Fruit fly (Drosophila melanogaster) whole organism, prepupa: Measurements from ENCODE around the gene CG42727.

Source experiments
- Blimp-1 ChIP-seq: fragments of 200-800 bp; sonication (Bioruptor generic); optimal IDR thresholded peaks from 3 replicates; lab custom pipeline; 2017; ENCODE audit warnings: missing biosample characterization, missing genetic modification characterization, mild to moderate bottlenecking, moderate library complexity, missing genetic modification reagents
- CG10631 ChIP-seq: fragments of 200-800 bp; sonication (Bioruptor generic); optimal IDR thresholded peaks from 2 replicates; lab custom pipeline; 2016; ENCODE audit warnings: missing biosample characterization, missing genetic modification characterization
- CG10669 ChIP-seq: fragments of 200-800 bp; sonication (Bioruptor generic); optimal IDR thresholded peaks from 3 replicates; lab custom pipeline; 2018; ENCODE audit warnings: missing biosample characterization, mild to moderate bottlenecking, missing genetic modification characterization, moderate library complexity
- CG11762 ChIP-seq: fragments of 200-800 bp; sonication (Bioruptor generic); optimal IDR thresholded peaks from 3 replicates; lab custom pipeline; 2016; ENCODE audit warnings: missing biosample characterization, missing genetic modification characterization; ENCODE audit not compliant: insufficient read depth
- CG11902 ChIP-seq: fragments of 200-800 bp; sonication (Bioruptor generic); optimal IDR thresholded peaks from 3 replicates; lab custom pipeline; 2016; ENCODE audit warnings: missing biosample characterization, missing genetic modification characterization
- CG15336 ChIP-seq: fragments of 200-800 bp; sonication (Bioruptor generic); IDR thresholded peaks from 2 replicates; pipeline ENCODE4 v1.3.6; 2022; ENCODE audit warnings: missing biosample characterization, missing genetic modification characterization
- CG3032 ChIP-seq: fragments of 200-800 bp; optimal IDR thresholded peaks from 2 replicates; lab custom pipeline; 2019; ENCODE audit warnings: missing biosample characterization, mild to moderate bottlenecking, missing genetic modification characterization, moderate library complexity
- CG34406 ChIP-seq: fragments of 200-800 bp; sonication (Bioruptor generic); optimal IDR thresholded peaks from 3 replicates; lab custom pipeline; 2016; ENCODE audit warnings: missing biosample characterization, missing genetic modification characterization
- CG3919 ChIP-seq: fragments of 200-800 bp; sonication (Bioruptor generic); optimal IDR thresholded peaks from 3 replicates; lab custom pipeline; 2016; ENCODE audit warnings: missing biosample characterization, missing genetic modification characterization
- CG4318 ChIP-seq: fragments of 200-800 bp; sonication (Bioruptor generic); optimal IDR thresholded peaks from 3 replicates; lab custom pipeline; 2017; ENCODE audit warnings: missing biosample characterization, mild to moderate bottlenecking, missing genetic modification characterization
- CG6163 ChIP-seq: fragments of 200-800 bp; sonication (Bioruptor generic); IDR thresholded peaks from 3 replicates; pipeline ENCODE4 v1.3.6; 2022; ENCODE audit warnings: missing biosample characterization, missing genetic modification characterization
- CG6276 ChIP-seq: fragments of 200-800 bp; sonication (Bioruptor generic); optimal IDR thresholded peaks from 2 replicates; lab custom pipeline; 2017; ENCODE audit warnings: missing biosample characterization, mild to moderate bottlenecking, missing genetic modification characterization
- CG6792 ChIP-seq: fragments of 200-800 bp; sonication (Bioruptor generic); optimal IDR thresholded peaks from 3 replicates; lab custom pipeline; 2016; ENCODE audit warnings: missing biosample characterization, missing genetic modification characterization
- CG6808 ChIP-seq: fragments of 200-800 bp; sonication (Bioruptor generic); optimal IDR thresholded peaks from 3 replicates; lab custom pipeline; 2017; ENCODE audit warnings: missing biosample characterization, missing genetic modification characterization, mild to moderate bottlenecking, moderate library complexity, missing genetic modification reagents
- CG7368 ChIP-seq: fragments of 200-800 bp; sonication (Bioruptor generic); optimal IDR thresholded peaks from 3 replicates; lab custom pipeline; 2016; ENCODE audit warnings: missing biosample characterization, missing genetic modification characterization
- CG8119 ChIP-seq: fragments of 200-800 bp; sonication (Bioruptor generic); IDR thresholded peaks from 3 replicates; pipeline ENCODE4 v1.3.6; 2022; ENCODE audit warnings: missing biosample characterization, missing genetic modification characterization
- CG8319 ChIP-seq: fragments of 200-800 bp; sonication (Bioruptor generic); optimal IDR thresholded peaks from 3 replicates; lab custom pipeline; 2016; ENCODE audit warnings: missing biosample characterization, missing genetic modification characterization
- Eip75B ChIP-seq: fragments of 200-800 bp; sonication (Bioruptor generic); optimal IDR thresholded peaks from 3 replicates; lab custom pipeline; 2016; ENCODE audit warnings: missing biosample characterization, missing genetic modification characterization
- Eip78C ChIP-seq: fragments of 200-800 bp; sonication (Bioruptor generic); peaks from one replicate; lab custom pipeline; 2016; ENCODE audit warnings: missing biosample characterization, missing genetic modification characterization
- Ets21C ChIP-seq: fragments of 200-800 bp; sonication (Bioruptor generic); optimal IDR thresholded peaks from 3 replicates; lab custom pipeline; 2016; ENCODE audit warnings: missing biosample characterization, missing genetic modification characterization
- Ets96B ChIP-seq: fragments of 200-800 bp; optimal IDR thresholded peaks from 2 replicates; lab custom pipeline; 2019; ENCODE audit warnings: missing biosample characterization, mild to moderate bottlenecking, missing genetic modification characterization, moderate library complexity
- Gug ChIP-seq: fragments of 200-800 bp; sonication (Bioruptor generic); IDR thresholded peaks from 2 replicates; pipeline ENCODE4 v1.3.6; 2022; ENCODE audit warnings: missing biosample characterization, missing genetic modification characterization
- Hr39 ChIP-seq: fragments of 200-800 bp; sonication (Bioruptor generic); optimal IDR thresholded peaks from 2 replicates; lab custom pipeline; 2016; ENCODE audit warnings: missing biosample characterization, missing genetic modification characterization
- Lpt ChIP-seq: fragments of 200-800 bp; sonication (Bioruptor generic); optimal IDR thresholded peaks from 3 replicates; lab custom pipeline; 2016; ENCODE audit warnings: missing biosample characterization, missing genetic modification characterization
- Smox ChIP-seq: fragments of 200-800 bp; sonication (Bioruptor generic); optimal IDR thresholded peaks from 3 replicates; lab custom pipeline; 2016; ENCODE audit warnings: missing biosample characterization, missing genetic modification characterization
- Sox14 ChIP-seq: fragments of 200-800 bp; sonication (Bioruptor generic); optimal IDR thresholded peaks from 3 replicates; lab custom pipeline; 2016; ENCODE audit warnings: missing biosample characterization, missing genetic modification characterization
- Sox15 ChIP-seq: fragments of 200-800 bp; sonication (Bioruptor generic); optimal IDR thresholded peaks from 3 replicates; lab custom pipeline; 2016; ENCODE audit warnings: missing biosample characterization, missing genetic modification characterization
- achi ChIP-seq: fragments of 200-800 bp; sonication (Bioruptor generic); optimal IDR thresholded peaks from 3 replicates; lab custom pipeline; 2016; ENCODE audit warnings: missing biosample characterization, missing genetic modification characterization
- acj6 ChIP-seq: fragments of 200-800 bp; sonication (Bioruptor generic); optimal IDR thresholded peaks from 3 replicates; lab custom pipeline; 2016; ENCODE audit warnings: missing biosample characterization, missing genetic modification characterization
- cyc ChIP-seq: fragments of 200-800 bp; sonication (Bioruptor generic); optimal IDR thresholded peaks from 3 replicates; lab custom pipeline; 2016; ENCODE audit warnings: missing biosample characterization, missing genetic modification characterization
- dsx ChIP-seq: fragments of 200-800 bp; optimal IDR thresholded peaks from 3 replicates; lab custom pipeline; 2019; ENCODE audit warnings: missing biosample characterization, mild to moderate bottlenecking, missing genetic modification characterization, moderate library complexity; ENCODE audit not compliant: poor library complexity, severe bottlenecking
- eg ChIP-seq: fragments of 200-800 bp; sonication (Bioruptor generic); IDR thresholded peaks from 3 replicates; pipeline ENCODE4 v1.3.6; 2022; ENCODE audit warnings: missing biosample characterization, missing genetic modification characterization
- esn ChIP-seq: fragments of 200-800 bp; sonication (Bioruptor generic); optimal IDR thresholded peaks from 2 replicates; lab custom pipeline; 2016; ENCODE audit warnings: missing biosample characterization, mild to moderate bottlenecking, missing genetic modification characterization, moderate library complexity
- fd85E ChIP-seq: fragments of 200-800 bp; sonication (Bioruptor generic); optimal IDR thresholded peaks from 3 replicates; lab custom pipeline; 2016; ENCODE audit warnings: missing biosample characterization, missing genetic modification characterization
- lz ChIP-seq: fragments of 200-800 bp; sonication (Bioruptor generic); optimal IDR thresholded peaks from 3 replicates; lab custom pipeline; 2016; ENCODE audit warnings: missing biosample characterization, missing genetic modification characterization
- net ChIP-seq: fragments of 200-800 bp; sonication (Bioruptor generic); optimal IDR thresholded peaks from 3 replicates; lab custom pipeline; 2016; ENCODE audit warnings: missing biosample characterization, missing genetic modification characterization
- pdm3 ChIP-seq: fragments of 200-800 bp; sonication (Bioruptor generic); optimal IDR thresholded peaks from 3 replicates; lab custom pipeline; 2016; ENCODE audit warnings: missing biosample characterization, missing genetic modification characterization
- salr ChIP-seq, 2 experiments: fragments of 200-800 bp; sonication (Bioruptor generic); optimal IDR thresholded peaks; 3 replicates each; lab custom pipeline; 2016 to 2018; ENCODE audit warnings: missing biosample characterization in 2 of 2, missing genetic modification characterization in 2 of 2, mild to moderate bottlenecking in 1 of 2
- ss ChIP-seq, 2 experiments: fragments of 200-800 bp; sonication (Bioruptor generic); optimal IDR thresholded peaks; 2 replicates in 1 of 2; 3 replicates in 1 of 2; lab custom pipeline; 2017 to 2018; ENCODE audit warnings: mild to moderate bottlenecking in 2 of 2, missing biosample characterization in 2 of 2, missing genetic modification characterization in 2 of 2, moderate library complexity in 1 of 2

Gene CG42727

dm6 chr3R:15342926-15343685 lies 4.7 kb upstream of the CG42727 start, which contains the start of gene Nagk (continued):
- TF ChIP-seq CG10669 (GFP tag; lab: Kevin White, UChicago) (no peak), CG34406 (peak; percentile 64), CG6163 (GFP tag; lab: Robert Waterston, UW) (peak; percentile 22; the same call in 1 of the 3 replicates), CG15336 (GFP tag; lab: Robert Waterston, UW) (no peak; the same call in 1 of the 2 replicates), Sox14 (peak; percentile 83), Eip75B (GFP tag; lab: Kevin White, UChicago) (peak; percentile 72), net (GFP tag; lab: Kevin White, UChicago) (peak; percentile 68), CG6808 (GFP tag; lab: Kevin White, UChicago) (no peak), fd85E (GFP tag; lab: Kevin White, UChicago) (no peak), lz (peak; percentile 81), pdm3 (GFP tag; lab: Kevin White, UChicago) (no peak), CG8319 (GFP tag; lab: Kevin White, UChicago) (peak; percentile 34), Gug (GFP tag; lab: Robert Waterston, UW) (no peak), CG7368 (GFP tag; lab: Kevin White, UChicago) (peak; percentile 50), cyc (peak; percentile 67), CG6792 (GFP tag; lab: Kevin White, UChicago) (peak; percentile 63), Hr39 (GFP tag; lab: Kevin White, UChicago) (peak; percentile 58), Lpt (GFP tag; lab: Kevin White, UChicago) (peak; percentile 29), CG4318 (GFP tag; lab: Kevin White, UChicago) (no peak), eg (GFP tag; lab: Robert Waterston, UW) (peak; percentile 24; the same call in 2 of the 3 replicates), Ets21C (GFP tag; lab: Kevin White, UChicago) (peak; percentile 55), CG8119 (no peak), CG11762 (GFP tag; lab: Kevin White, UChicago) (peak; percentile 46), CG3032 (tag; lab: Kevin White, UChicago) (peak; percentile 28), CG3919 (GFP tag; lab: Kevin White, UChicago) (peak; percentile 76), esn (GFP tag; lab: Kevin White, UChicago) (peak; percentile 89), acj6 (GFP tag; lab: Kevin White, UChicago) (peak; percentile 75), achi (GFP tag; lab: Kevin White, UChicago) (peak; percentile 67)

dm6 chr3R:15345198-15346017 lies 2.4 kb upstream of the CG42727 start:
- no peak for TF ChIP-seq Eip75B (GFP tag; lab: Kevin White, UChicago)
- TF ChIP-seq Blimp-1 (GFP tag; lab: Kevin White, UChicago) = peak; percentile 92

- peak; percentile 9 for TF ChIP-seq esn (GFP tag; lab: Kevin White, UChicago)
- TF ChIP-seq ss (GFP tag; optimal IDR thresholded peaks at IDR 0.05; lab: Kevin White, UChicago) = no peak
- peak; percentile 91 for TF ChIP-seq dsx (GFP tag; lab: Kevin White, UChicago)
Measured at dm6 chr3R:15346018-15346383, 1.8 kb upstream of the CG42727 start, which contains the start of the genes Surf4 and CG31301. Gene Surf4 (minus strand): TSS chr3R:15346176. Gene CG31301 (plus strand): TSS chr3R:15346205.

- TF ChIP-seq CG7368 (GFP tag; lab: Kevin White, UChicago) (no peak), CG8119 (no peak), CG15336 (GFP tag; lab: Robert Waterston, UW) (peak; percentile 29; the same call in 1 of the 2 replicates), CG6276 (GFP tag; lab: Kevin White, UChicago) (no peak), cyc (peak; percentile 36), CG8319 (GFP tag; lab: Kevin White, UChicago) (no peak), lz (peak; percentile 8), Sox15 (GFP tag; lab: Kevin White, UChicago) (no peak), ss (GFP tag; optimal IDR thresholded peaks at IDR 0.05; lab: Kevin White, UChicago) (no peak), CG11902 (no peak), Eip78C (GFP tag; lab: Kevin White, UChicago) (peak; percentile 75), CG6808 (GFP tag; lab: Kevin White, UChicago) (no peak), dsx (GFP tag; lab: Kevin White, UChicago) (peak; percentile 7), Ets21C (GFP tag; lab: Kevin White, UChicago) (no peak), esn (GFP tag; lab: Kevin White, UChicago) (peak; percentile 54), salr (GFP tag; optimal IDR thresholded peaks at IDR 0.05; lab: Kevin White, UChicago) (no peak), Smox (GFP tag; lab: Kevin White, UChicago) (no peak), Lpt (GFP tag; lab: Kevin White, UChicago) (no peak), CG10631 (GFP tag; lab: Kevin White, UChicago) (peak; percentile 47), Ets96B (tag; lab: Kevin White, UChicago) (peak; percentile 35), Hr39 (GFP tag; lab: Kevin White, UChicago) (no peak), CG10669 (GFP tag; lab: Kevin White, UChicago) (peak; percentile 30)
Measured at dm6 chr3R:15350993-15351426, 3.2 kb downstream of the CG42727 start, which contains the start of the genes Trs33 and Tmtc4. Gene Trs33 (minus strand): TSS chr3R:15350995. Gene Tmtc4 (plus strand): TSS chr3R:15351225.
